Worm (Caenorhabditis elegans) whole organism, L2 larva: Measurements from ENCODE around the gene wht-7.

Experiments
- ama-1 ChIP-seq: fragments of 150-350 bp; optimal IDR thresholded peaks from 2 replicates; lab custom pipeline; 2018; ENCODE audit warnings: inconsistent platforms
- dmd-4 ChIP-seq: sonication (generic microtip); optimal IDR thresholded peaks from 2 replicates; lab custom pipeline; 2017; ENCODE audit warnings: missing biosample characterization, missing genetic modification characterization
- lsy-2 ChIP-seq, 2 experiments: fragments of 150-350 bp in 1 of 2; sonication (generic microtip) in 1 of 2; optimal IDR thresholded peaks; 2 replicates each; lab custom pipeline; 2014 to 2017; ENCODE audit warnings: missing biosample characterization in 2 of 2, missing genetic modification characterization in 2 of 2
- nhr-237 ChIP-seq: fragments of 150-350 bp; optimal IDR thresholded peaks from 2 replicates; lab custom pipeline; 2014; ENCODE audit warnings: missing biosample characterization, missing genetic modification characterization
- nhr-25 ChIP-seq: fragments of 150-350 bp; sonication (generic microtip); optimal IDR thresholded peaks from 3 replicates; lab custom pipeline; 2014; ENCODE audit warnings: missing biosample characterization, missing genetic modification characterization
- sem-4 ChIP-seq: fragments of 150-350 bp; optimal IDR thresholded peaks from 2 replicates; lab custom pipeline; 2014; ENCODE audit warnings: missing biosample characterization, missing genetic modification reagents, missing genetic modification characterization
- skn-1 ChIP-seq: sonication (generic microtip); optimal IDR thresholded peaks from 2 replicates; lab custom pipeline; 2017; ENCODE audit warnings: missing biosample characterization, missing genetic modification characterization
- snpc-4 ChIP-seq: fragments of 150-350 bp; optimal IDR thresholded peaks from 2 replicates; lab custom pipeline; 2014; ENCODE audit warnings: missing biosample characterization, missing genetic modification characterization

- TF ChIP-seq lsy-2 (tag; optimal IDR thresholded peaks at IDR 0.05; lab: Kevin White, UChicago) = no peak
- peak; percentile 20 for TF ChIP-seq ama-1 (lab: Kevin White, UChicago)
- TF ChIP-seq dmd-4 (tag; lab: Kevin White, UChicago) = no peak
- TF ChIP-seq sem-4 = no peak
- no peak for TF ChIP-seq nhr-25 (tag; lab: Kevin White, UChicago)
- no peak for TF ChIP-seq skn-1
- TF ChIP-seq snpc-4 = no peak
- TF ChIP-seq nhr-237 (tag; lab: Kevin White, UChicago) = no peak
Measured at ce11 chrIII:6168497-6169227, 19.3 kb upstream of the wht-7 start, which contains the start of gene efk-1.
